Fruit fly (Drosophila melanogaster) whole organism, embryonic: ENCODE data around the gene dtn.

Experiments used
- Adf1 ChIP-seq: fragments of 200-800 bp; sonication (Bioruptor generic); IDR thresholded peaks from 2 replicates; pipeline ENCODE4 v1.3.6; 2022; ENCODE audit warnings: missing biosample characterization, missing genetic modification characterization
- Antp ChIP-seq: fragments of 200-800 bp; sonication (Bioruptor generic); optimal IDR thresholded peaks from 3 replicates; lab custom pipeline; 2016; ENCODE audit warnings: missing biosample characterization, missing genetic modification characterization
- Asciz ChIP-seq: fragments of 200-800 bp; sonication (Bioruptor generic); optimal IDR thresholded peaks from 2 replicates; lab custom pipeline; 2017; ENCODE audit warnings: missing biosample characterization, mild to moderate bottlenecking, missing genetic modification characterization, missing genetic modification reagents
- Blimp-1 ChIP-seq: fragments of 200-800 bp; sonication (Bioruptor generic); optimal IDR thresholded peaks from 3 replicates; lab custom pipeline; 2018; ENCODE audit warnings: missing biosample characterization, missing genetic modification characterization, mild to moderate bottlenecking, moderate library complexity, missing genetic modification reagents
- CG10274 ChIP-seq: fragments of 200-800 bp; sonication (Bioruptor generic); optimal IDR thresholded peaks from 3 replicates; lab custom pipeline; 2017; ENCODE audit warnings: missing biosample characterization, mild to moderate bottlenecking, missing genetic modification characterization
- CG10654 ChIP-seq: fragments of 200-800 bp; sonication (Bioruptor generic); optimal IDR thresholded peaks from 2 replicates; lab custom pipeline; 2016; ENCODE audit warnings: missing biosample characterization, missing genetic modification characterization
- CG11247 ChIP-seq: fragments of 200-800 bp; sonication (Bioruptor generic); IDR thresholded peaks from 2 replicates; pipeline ENCODE4 v1.3.6; 2022; ENCODE audit warnings: missing biosample characterization, missing genetic modification characterization
- CG12299 ChIP-seq: fragments of 200-800 bp; sonication (Bioruptor generic); optimal IDR thresholded peaks from 2 replicates; lab custom pipeline; 2018; ENCODE audit warnings: missing biosample characterization, mild to moderate bottlenecking, missing genetic modification characterization
- CG1233 ChIP-seq: fragments of 200-800 bp; sonication (Bioruptor generic); optimal IDR thresholded peaks from 4 replicates; lab custom pipeline; 2018; ENCODE audit warnings: missing biosample characterization, mild to moderate bottlenecking, missing genetic modification characterization
- CG12391 ChIP-seq: fragments of 200-800 bp; sonication (Bioruptor generic); optimal IDR thresholded peaks from 3 replicates; lab custom pipeline; 2018; ENCODE audit warnings: missing biosample characterization, mild to moderate bottlenecking, missing genetic modification characterization, moderate library complexity
- CG12744 ChIP-seq: fragments of 200-800 bp; sonication (Bioruptor generic); optimal IDR thresholded peaks from 2 replicates; lab custom pipeline; 2016; ENCODE audit warnings: missing biosample characterization, missing genetic modification characterization
- CG13123 ChIP-seq: fragments of 200-800 bp; sonication (Bioruptor generic); optimal IDR thresholded peaks from 2 replicates; lab custom pipeline; 2016; ENCODE audit warnings: missing biosample characterization, missing genetic modification characterization
- CG14860 ChIP-seq: fragments of 200-800 bp; sonication (Bioruptor generic); IDR thresholded peaks from 3 replicates; pipeline ENCODE4 v1.3.6; 2022; ENCODE audit warnings: missing biosample characterization, missing genetic modification characterization; ENCODE audit not compliant: partially characterized antibody
- CG15269 ChIP-seq: fragments of 200-800 bp; sonication (Bioruptor generic); optimal IDR thresholded peaks from 2 replicates; lab custom pipeline; 2018; ENCODE audit warnings: missing biosample characterization, mild to moderate bottlenecking, missing genetic modification characterization, moderate library complexity
- CG18619 ChIP-seq: fragments of 200-800 bp; sonication (Bioruptor generic); optimal IDR thresholded peaks from 3 replicates; lab custom pipeline; 2017; ENCODE audit warnings: missing biosample characterization, mild to moderate bottlenecking, missing genetic modification characterization
- CG2202 ChIP-seq: fragments of 200-800 bp; sonication (Bioruptor generic); optimal IDR thresholded peaks from 2 replicates; lab custom pipeline; 2018; ENCODE audit warnings: missing biosample characterization, mild to moderate bottlenecking, missing genetic modification characterization
- CG3163 ChIP-seq: fragments of 200-800 bp; sonication (Bioruptor generic); optimal IDR thresholded peaks from 3 replicates; lab custom pipeline; 2016; ENCODE audit warnings: missing biosample characterization, missing genetic modification characterization
- CG4360 ChIP-seq: fragments of 200-800 bp; sonication (Bioruptor generic); IDR thresholded peaks from 2 replicates; pipeline ENCODE4 v1.3.6; 2022; ENCODE audit warnings: missing biosample characterization, missing genetic modification characterization
- CG6854 ChIP-seq: fragments of 200-800 bp; sonication (Bioruptor generic); optimal IDR thresholded peaks from 3 replicates; lab custom pipeline; 2017; ENCODE audit warnings: missing biosample characterization, mild to moderate bottlenecking, missing genetic modification characterization
- CG7839 ChIP-seq: fragments of 200-800 bp; sonication (Bioruptor generic); optimal IDR thresholded peaks from 3 replicates; lab custom pipeline; 2018; ENCODE audit warnings: missing biosample characterization, mild to moderate bottlenecking, missing genetic modification characterization, moderate library complexity
- CG8388 ChIP-seq: fragments of 200-800 bp; sonication (Bioruptor generic); optimal IDR thresholded peaks from 2 replicates; lab custom pipeline; 2019; ENCODE audit warnings: missing biosample characterization, mild to moderate bottlenecking, missing genetic modification characterization, moderate library complexity
- Dek ChIP-seq: fragments of 200-800 bp; sonication (Bioruptor generic); optimal IDR thresholded peaks from 3 replicates; lab custom pipeline; 2019; ENCODE audit warnings: missing biosample characterization, mild to moderate bottlenecking, missing genetic modification characterization, moderate library complexity
- Hr51 ChIP-seq, 2 experiments: fragments of 200-800 bp; sonication (Bioruptor generic); optimal IDR thresholded peaks; 2 replicates in 1 of 2; 3 replicates in 1 of 2; lab custom pipeline; 2016 to 2018; ENCODE audit warnings: missing biosample characterization in 2 of 2, missing genetic modification characterization in 2 of 2, mild to moderate bottlenecking in 1 of 2, moderate library complexity in 1 of 2
- Lpt ChIP-seq: fragments of >200 bp; optimal IDR thresholded peaks from 2 replicates; lab custom pipeline; 2018; ENCODE audit warnings: missing biosample characterization, missing genetic modification characterization
- MESR4 ChIP-seq: fragments of 200-800 bp; sonication (Bioruptor generic); optimal IDR thresholded peaks from 2 replicates; lab custom pipeline; 2018; ENCODE audit warnings: missing biosample characterization, mild to moderate bottlenecking, missing genetic modification characterization, moderate library complexity
- NC2β ChIP-seq: fragments of 200-800 bp; sonication (Bioruptor generic); optimal IDR thresholded peaks from 2 replicates; lab custom pipeline; 2016; ENCODE audit warnings: missing biosample characterization, missing genetic modification characterization
- PHDP ChIP-seq: fragments of 200-800 bp; sonication (Bioruptor generic); optimal IDR thresholded peaks from 3 replicates; lab custom pipeline; 2018; ENCODE audit warnings: missing biosample characterization, mild to moderate bottlenecking, missing genetic modification characterization, moderate library complexity
- Side ChIP-seq: fragments of 200-800 bp; sonication (Bioruptor generic); optimal IDR thresholded peaks from 2 replicates; lab custom pipeline; 2016; ENCODE audit warnings: missing biosample characterization, missing genetic modification characterization
- ap ChIP-seq: fragments of 200-800 bp; sonication (Bioruptor generic); IDR thresholded peaks from 2 replicates; pipeline ENCODE4 v1.3.6; 2022; ENCODE audit warnings: missing biosample characterization, missing genetic modification characterization
- bcd ChIP-seq: fragments of 200-800 bp; sonication (Bioruptor generic); optimal IDR thresholded peaks from 2 replicates; lab custom pipeline; 2017; ENCODE audit warnings: missing biosample characterization, mild to moderate bottlenecking, missing genetic modification characterization
- bowl ChIP-seq: fragments of 200-800 bp; sonication (Bioruptor generic); IDR thresholded peaks from 2 replicates; pipeline ENCODE4 v1.3.6; 2022; ENCODE audit warnings: missing biosample characterization, missing genetic modification characterization
- chm ChIP-seq: fragments of 200-800 bp; sonication (Bioruptor generic); IDR thresholded peaks from 2 replicates; pipeline ENCODE4 v1.3.6; 2022; ENCODE audit warnings: missing biosample characterization, missing genetic modification characterization
- chn ChIP-seq: fragments of 200-800 bp; sonication (Bioruptor generic); optimal IDR thresholded peaks from 2 replicates; lab custom pipeline; 2016; ENCODE audit warnings: missing biosample characterization, missing genetic modification characterization
- corto ChIP-seq: fragments of 200-800 bp; sonication (Bioruptor generic); optimal IDR thresholded peaks from 2 replicates; lab custom pipeline; 2016; ENCODE audit warnings: missing biosample characterization, mild to moderate bottlenecking, missing genetic modification characterization, moderate library complexity
- crol ChIP-seq: fragments of 200-800 bp; sonication (Bioruptor generic); IDR thresholded peaks from 2 replicates; pipeline ENCODE4 v1.3.6; 2022; ENCODE audit warnings: missing biosample characterization, missing genetic modification characterization
- dmrt99B ChIP-seq: fragments of 200-800 bp; sonication (Bioruptor generic); optimal IDR thresholded peaks from 2 replicates; lab custom pipeline; 2018; ENCODE audit warnings: missing biosample characterization, mild to moderate bottlenecking, missing genetic modification characterization, moderate library complexity
- emc ChIP-seq: fragments of 200-800 bp; sonication (Bioruptor generic); optimal IDR thresholded peaks from 2 replicates; lab custom pipeline; 2016; ENCODE audit warnings: missing biosample characterization, missing genetic modification characterization
- jigr1 ChIP-seq: fragments of 200-800 bp; sonication (Bioruptor generic); IDR thresholded peaks from 3 replicates; pipeline ENCODE4 v1.3.6; 2022; ENCODE audit warnings: missing biosample characterization, missing genetic modification characterization
- maf-S ChIP-seq: fragments of 200-800 bp; sonication (Bioruptor generic); optimal IDR thresholded peaks from 2 replicates; lab custom pipeline; 2016; ENCODE audit warnings: missing biosample characterization, missing genetic modification characterization
- mirr ChIP-seq: fragments of 200-800 bp; sonication (Bioruptor generic); optimal IDR thresholded peaks from 3 replicates; lab custom pipeline; 2018; ENCODE audit warnings: missing biosample characterization, mild to moderate bottlenecking, missing genetic modification characterization
- pan ChIP-seq, 4 experiments: fragments of >200 bp in 3 of 4; fragments of 200-800 bp in 1 of 4; sonication (Bioruptor generic) in 1 of 4; optimal IDR thresholded peaks in 3 of 4; IDR thresholded peaks in 1 of 4; 2 replicates each; pipeline versions ENCODE4 v1.3.6 to Lab custom; 2017 to 2022; ENCODE audit warnings: missing biosample characterization in 2 of 4, missing genetic modification characterization in 2 of 4, mixed read lengths in 1 of 4
- pb ChIP-seq: fragments of 200-800 bp; sonication (Bioruptor generic); optimal IDR thresholded peaks from 3 replicates; lab custom pipeline; 2016; ENCODE audit warnings: missing biosample characterization, missing genetic modification characterization
- pros ChIP-seq: fragments of 200-800 bp; sonication (Bioruptor generic); optimal IDR thresholded peaks from 3 replicates; lab custom pipeline; 2019; ENCODE audit warnings: missing biosample characterization, mild to moderate bottlenecking, missing genetic modification characterization, moderate library complexity
- schlank ChIP-seq: fragments of 200-800 bp; sonication (Bioruptor generic); optimal IDR thresholded peaks from 2 replicates; lab custom pipeline; 2018; ENCODE audit warnings: missing biosample characterization, mild to moderate bottlenecking, missing genetic modification characterization
- scrt ChIP-seq: fragments of 200-800 bp; sonication (Bioruptor generic); optimal IDR thresholded peaks from 2 replicates; lab custom pipeline; 2018; ENCODE audit warnings: missing biosample characterization, mild to moderate bottlenecking, missing genetic modification characterization, moderate library complexity
- sr ChIP-seq: fragments of 200-800 bp; sonication (Bioruptor generic); IDR thresholded peaks from 3 replicates; pipeline ENCODE4 v1.3.6; 2022; ENCODE audit warnings: missing biosample characterization, missing genetic modification characterization
- usp ChIP-seq: fragments of >200 bp; optimal IDR thresholded peaks from 2 replicates; lab custom pipeline; 2017; ENCODE audit warnings: missing biosample characterization, missing genetic modification characterization
- vnd ChIP-seq: fragments of 200-800 bp; sonication (Bioruptor generic); IDR thresholded peaks from 3 replicates; pipeline ENCODE4 v1.3.6; 2022; ENCODE audit warnings: missing biosample characterization, missing genetic modification characterization; ENCODE audit not compliant: partially characterized antibody
- vvl ChIP-seq: fragments of 200-800 bp; sonication (Bioruptor generic); IDR thresholded peaks from 2 replicates; pipeline ENCODE4 v1.3.6; 2022; ENCODE audit warnings: missing biosample characterization, missing genetic modification characterization

dtn gene

dm6 chrX:6193183-6193810 lies 32.1 kb upstream of the dtn start (continued):
- TF ChIP-seq Blimp-1 (peak; percentile 69), CG6854 (peak; percentile 75), CG14860 (no peak), maf-S (no peak), Asciz (GFP tag; lab: Kevin White, UChicago) (peak; percentile 74), crol (GFP tag; lab: Robert Waterston, UW) (no peak), Side (no peak), CG10274 (GFP tag; lab: Kevin White, UChicago) (no peak), Dek (tag; lab: Kevin White, UChicago) (peak; percentile 88), bcd (peak; percentile 83), pros (GFP tag; lab: Kevin White, UChicago) (no peak), pb (GFP tag; lab: Kevin White, UChicago) (no peak), Hr51 (GFP tag; optimal IDR thresholded peaks at IDR 0.05; lab: Kevin White, UChicago) (peak; percentile 36 to 89), CG15269 (tag; lab: Kevin White, UChicago) (peak; percentile 86), CG12299 (peak; percentile 83), dmrt99B (tag; lab: Kevin White, UChicago) (peak; percentile 88), pan (optimal IDR thresholded peaks at IDR 0.05; lab: Kevin White, UChicago) (no peak), pan (GFP tag; optimal IDR thresholded peaks at IDR 0.05 in 1 of 2, IDR thresholded peaks at IDR 0.05 in 1 of 2) (peak in 1 of 2 experiments; percentile 94), Adf1 (GFP tag; lab: Robert Waterston, UW) (peak; percentile 96), vnd (no peak), CG7839 (tag; lab: Kevin White, UChicago) (peak; percentile 87), CG11247 (peak; percentile 86), CG12391 (tag; lab: Kevin White, UChicago) (peak; percentile 82), jigr1 (GFP tag; lab: Robert Waterston, UW) (peak; percentile 54; the same call in 2 of the 3 replicates), CG13123 (GFP tag; lab: Kevin White, UChicago) (peak; percentile 25), MESR4 (GFP tag; lab: Kevin White, UChicago) (no peak), scrt (GFP tag; lab: Kevin White, UChicago) (peak; percentile 100), mirr (GFP tag; lab: Kevin White, UChicago) (no peak), Lpt (no peak), bowl (peak; percentile 79; the same call in 1 of the 2 replicates), chn (peak; percentile 11), CG12744 (no peak), emc (GFP tag; lab: Kevin White, UChicago) (no peak), ap (GFP tag; lab: Robert Waterston, UW) (peak; percentile 63), vvl (peak; percentile 94), NC2β (GFP tag; lab: Kevin White, UChicago) (no peak), schlank (peak; percentile 38), CG3163 (no peak), CG4360 (GFP tag; lab: Robert Waterston, UW) (0 out of 2 replicates have a peak, but pooled peaks have one; percentile 27), CG2202 (no peak), CG18619 (GFP tag; lab: Kevin White, UChicago) (peak; percentile 78), PHDP (tag; lab: Kevin White, UChicago) (peak; percentile 88), usp (no peak), chm (peak; percentile 46; the same call in 1 of the 2 replicates), Antp (GFP tag; lab: Kevin White, UChicago) (no peak), CG10654 (GFP tag; lab: Kevin White, UChicago) (peak; percentile 33), corto (GFP tag; lab: Kevin White, UChicago) (no peak), CG1233 (GFP tag; lab: Kevin White, UChicago) (peak; percentile 60), CG8388 (peak; percentile 74), sr (no peak)
